In genomic region chrX:8601165-8601564, dm6 we compare ENCODE assay signal across 1 fruit fly cellular context.
TF ChIP-seq lines count a peak whose summit lies in the region.

No protein-coding gene starts in this region.

TF ChIP-seq in whole organism, embryonic, 481 proteins besides CTCF, POLR2A, EP300 and RAD21 (continued from another document and continues in another):
- TF ChIP-seq eve (GFP tag; optimal IDR thresholded peaks at IDR 0.05; lab: Kevin White, UChicago): no peak
- no peak for TF ChIP-seq CG7745 (tag; optimal IDR thresholded peaks at IDR 0.05; lab: Kevin White, UChicago)
- TF ChIP-seq Dbx (GFP tag; IDR thresholded peaks at IDR 0.05; lab: Robert Waterston, UW): no peak
- peak; percentile 23 for TF ChIP-seq ems (GFP tag; optimal IDR thresholded peaks at IDR 0.05; lab: Kevin White, UChicago)
- no peak for TF ChIP-seq CG12942 (GFP tag; optimal IDR thresholded peaks at IDR 0.05; lab: Kevin White, UChicago)
- peak; percentile 20 for TF ChIP-seq chn (GFP tag; optimal IDR thresholded peaks at IDR 0.05; lab: Kevin White, UChicago)
- TF ChIP-seq pzg (GFP tag; optimal IDR thresholded peaks at IDR 0.05; lab: Kevin White, UChicago): no peak
- 0 out of 2 replicates have a peak, but pooled peaks have one; percentile 22 for TF ChIP-seq sob (GFP tag; IDR thresholded peaks at IDR 0.05; lab: Robert Waterston, UW)
- TF ChIP-seq CG31388 (GFP tag; optimal IDR thresholded peaks at IDR 0.05; lab: Kevin White, UChicago): peak; percentile 17
- no peak for TF ChIP-seq CG18011 (GFP tag; optimal IDR thresholded peaks at IDR 0.05; lab: Kevin White, UChicago)
- TF ChIP-seq D (optimal IDR thresholded peaks at IDR 0.05; lab: Kevin White, UChicago): no peak
- TF ChIP-seq D (GFP tag; optimal IDR thresholded peaks at IDR 0.05; lab: Kevin White, UChicago): no peak
- TF ChIP-seq NC2β (GFP tag; optimal IDR thresholded peaks at IDR 0.05; lab: Kevin White, UChicago): peak; percentile 26
- no peak for TF ChIP-seq shn (GFP tag; optimal IDR thresholded peaks at IDR 0.05; lab: Kevin White, UChicago)
- TF ChIP-seq Hr78 (GFP tag; optimal IDR thresholded peaks at IDR 0.05; lab: Kevin White, UChicago): no peak
- TF ChIP-seq mld (GFP tag; IDR thresholded peaks at IDR 0.05; lab: Robert Waterston, UW; ENCODE audit: partially characterized antibody): no peak
- no peak for TF ChIP-seq CG31365 (tag; optimal IDR thresholded peaks at IDR 0.05; lab: Kevin White, UChicago)
- no peak for TF ChIP-seq CG30431 (GFP tag; optimal IDR thresholded peaks at IDR 0.05; lab: Kevin White, UChicago)
- TF ChIP-seq maf-S (GFP tag; optimal IDR thresholded peaks at IDR 0.05; lab: Kevin White, UChicago): no peak
- TF ChIP-seq CG2129 (GFP tag; IDR thresholded peaks at IDR 0.05; lab: Robert Waterston, UW; ENCODE audit: partially characterized antibody): no peak
- no peak for TF ChIP-seq CG1024 (GFP tag; IDR thresholded peaks at IDR 0.05; lab: Robert Waterston, UW)
- TF ChIP-seq CG7987 (GFP tag; optimal IDR thresholded peaks at IDR 0.05; lab: Kevin White, UChicago): no peak
- 0 out of 3 replicates have a peak, but pooled peaks have one; percentile 45 for TF ChIP-seq ci (GFP tag; IDR thresholded peaks at IDR 0.05; lab: Robert Waterston, UW)
- no peak for TF ChIP-seq CG11398 (GFP tag; optimal IDR thresholded peaks at IDR 0.05; lab: Kevin White, UChicago)
- TF ChIP-seq CG17802 (tag; optimal IDR thresholded peaks at IDR 0.05; lab: Kevin White, UChicago): no peak
- TF ChIP-seq mirr (GFP tag; optimal IDR thresholded peaks at IDR 0.05; lab: Kevin White, UChicago): no peak
- peak; percentile 31 for TF ChIP-seq zfh2 (GFP tag; optimal IDR thresholded peaks at IDR 0.05; lab: Kevin White, UChicago)
- no peak for TF ChIP-seq Hr51 (GFP tag; optimal IDR thresholded peaks at IDR 0.05; lab: Kevin White, UChicago)
- no peak for TF ChIP-seq dan (GFP tag; IDR thresholded peaks at IDR 0.05; lab: Robert Waterston, UW)
- TF ChIP-seq CG34224 (GFP tag; IDR thresholded peaks at IDR 0.05; lab: Robert Waterston, UW; ENCODE audit: partially characterized antibody): no peak
- TF ChIP-seq CG4360 (GFP tag; IDR thresholded peaks at IDR 0.05; lab: Robert Waterston, UW): no peak
- peak; percentile 11 for TF ChIP-seq CG8944 (GFP tag; optimal IDR thresholded peaks at IDR 0.05; lab: Kevin White, UChicago)
- peak; percentile 44; the same call in 1 of the 2 replicates for TF ChIP-seq CG14014 (GFP tag; IDR thresholded peaks at IDR 0.05; lab: Robert Waterston, UW)
- TF ChIP-seq trem (tag; optimal IDR thresholded peaks at IDR 0.05; lab: Kevin White, UChicago): peak; percentile 21
- TF ChIP-seq tin (GFP tag; optimal IDR thresholded peaks at IDR 0.05; lab: Kevin White, UChicago): peak; percentile 21
- TF ChIP-seq Oli (tag; optimal IDR thresholded peaks at IDR 0.05; lab: Kevin White, UChicago): peak; percentile 47
- no peak for TF ChIP-seq trh (GFP tag; optimal IDR thresholded peaks at IDR 0.05; lab: Kevin White, UChicago)
- TF ChIP-seq CG15073 (GFP tag; optimal IDR thresholded peaks at IDR 0.05; lab: Kevin White, UChicago): no peak
- TF ChIP-seq Ptx1 (GFP tag; IDR thresholded peaks at IDR 0.05; lab: Robert Waterston, UW): peak; percentile 62
- TF ChIP-seq CG12391 (tag; optimal IDR thresholded peaks at IDR 0.05; lab: Kevin White, UChicago): peak; percentile 20
- TF ChIP-seq D19A (tag; optimal IDR thresholded peaks at IDR 0.05; lab: Kevin White, UChicago): no peak
- peak; percentile 4 for TF ChIP-seq HLH54F (GFP tag; optimal IDR thresholded peaks at IDR 0.05; lab: Kevin White, UChicago)
- no peak for TF ChIP-seq tna (GFP tag; IDR thresholded peaks at IDR 0.05; lab: Robert Waterston, UW; ENCODE audit: partially characterized antibody)
- peak; percentile 34 for TF ChIP-seq CG8388 (GFP tag; optimal IDR thresholded peaks at IDR 0.05; lab: Kevin White, UChicago)
- no peak for TF ChIP-seq Bteb2 (GFP tag; optimal IDR thresholded peaks at IDR 0.05; lab: Kevin White, UChicago)
- no peak for TF ChIP-seq Sry-δ (GFP tag; optimal IDR thresholded peaks at IDR 0.05; lab: Kevin White, UChicago)
- no peak for TF ChIP-seq nom (GFP tag; optimal IDR thresholded peaks at IDR 0.05; lab: Kevin White, UChicago)
- peak; percentile 36; the same call in 1 of the 3 replicates for TF ChIP-seq CG7357 (GFP tag; IDR thresholded peaks at IDR 0.05; lab: Robert Waterston, UW)
- TF ChIP-seq Ets65A (GFP tag; lab: Kevin White, UChicago): peak; percentile 81
- TF ChIP-seq CG9817 (tag; optimal IDR thresholded peaks at IDR 0.05; lab: Kevin White, UChicago): peak; percentile 16
- TF ChIP-seq Neu2 (GFP tag; optimal IDR thresholded peaks at IDR 0.05; lab: Kevin White, UChicago; ENCODE audit: borderline replicate concordance): no peak
- no peak for TF ChIP-seq Trl (optimal IDR thresholded peaks at IDR 0.05; lab: Kevin White, UChicago)
- no peak for TF ChIP-seq Trl (GFP tag; optimal IDR thresholded peaks at IDR 0.05; lab: Kevin White, UChicago)
- no peak for TF ChIP-seq cg (GFP tag; optimal IDR thresholded peaks at IDR 0.05; lab: Kevin White, UChicago)
- TF ChIP-seq grau (tag; optimal IDR thresholded peaks at IDR 0.05; lab: Kevin White, UChicago): no peak
- peak; percentile 43 for TF ChIP-seq Ssrp (tag; optimal IDR thresholded peaks at IDR 0.05; lab: Kevin White, UChicago)
- no peak for TF ChIP-seq Asciz (GFP tag; optimal IDR thresholded peaks at IDR 0.05; lab: Kevin White, UChicago)
- no peak for TF ChIP-seq Blimp-1 (GFP tag; optimal IDR thresholded peaks at IDR 0.05; lab: Kevin White, UChicago)
- TF ChIP-seq az2 (GFP tag; optimal IDR thresholded peaks at IDR 0.05; lab: Kevin White, UChicago): peak; percentile 39
- TF ChIP-seq CG2202 (tag; optimal IDR thresholded peaks at IDR 0.05; lab: Kevin White, UChicago): no peak
- 0 out of 2 replicates have a peak, but pooled peaks have one; percentile 18 for TF ChIP-seq peb (GFP tag; IDR thresholded peaks at IDR 0.05; lab: Robert Waterston, UW)
- TF ChIP-seq Scr (GFP tag; IDR thresholded peaks at IDR 0.05; lab: Robert Waterston, UW; ENCODE audit: partially characterized antibody): no peak
- no peak for TF ChIP-seq CG18619 (GFP tag; optimal IDR thresholded peaks at IDR 0.05; lab: Kevin White, UChicago)
- peak; percentile 5 for TF ChIP-seq CG2120 (GFP tag; optimal IDR thresholded peaks at IDR 0.05; lab: Kevin White, UChicago)
- 0 out of 2 replicates have a peak, but pooled peaks have one; percentile 29 for TF ChIP-seq slbo (GFP tag; IDR thresholded peaks at IDR 0.05; lab: Robert Waterston, UW)
- TF ChIP-seq Pdp1 (GFP tag; optimal IDR thresholded peaks at IDR 0.05; lab: Kevin White, UChicago): peak in 1 of 2 experiments; percentile 14
- no peak for TF ChIP-seq lov (optimal IDR thresholded peaks at IDR 0.05; lab: Kevin White, UChicago)
- 0 out of 3 replicates have a peak, but pooled peaks have one; percentile 47 for TF ChIP-seq lov (GFP tag; IDR thresholded peaks at IDR 0.05; lab: Robert Waterston, UW)
- peak; percentile 2 for TF ChIP-seq CG13424 (tag; optimal IDR thresholded peaks at IDR 0.05; lab: Kevin White, UChicago)
- TF ChIP-seq Max (GFP tag; optimal IDR thresholded peaks at IDR 0.05; lab: Kevin White, UChicago): no peak
- no peak for TF ChIP-seq crc (GFP tag; optimal IDR thresholded peaks at IDR 0.05; lab: Kevin White, UChicago)
- no peak for TF ChIP-seq h (optimal IDR thresholded peaks at IDR 0.05; lab: Kevin White, UChicago)
- no peak for TF ChIP-seq CG1233 (GFP tag; optimal IDR thresholded peaks at IDR 0.05; lab: Kevin White, UChicago)
- TF ChIP-seq kni (GFP tag; optimal IDR thresholded peaks at IDR 0.05; lab: Kevin White, UChicago): no peak
- no peak for TF ChIP-seq ttk (GFP tag; IDR thresholded peaks at IDR 0.05; lab: Robert Waterston, UW)
- no peak for TF ChIP-seq run (tag; optimal IDR thresholded peaks at IDR 0.05; lab: Kevin White, UChicago)
- peak; percentile 34; the same call in 1 of the 2 replicates for TF ChIP-seq ara (GFP tag; IDR thresholded peaks at IDR 0.05; lab: Robert Waterston, UW)
- TF ChIP-seq CG9609 (GFP tag; optimal IDR thresholded peaks at IDR 0.05; lab: Kevin White, UChicago): no peak
- peak; percentile 14; the same call in 1 of the 2 replicates for TF ChIP-seq CG8765 (GFP tag; IDR thresholded peaks at IDR 0.05; lab: Robert Waterston, UW)
- TF ChIP-seq hb (GFP tag; IDR thresholded peaks at IDR 0.05; lab: Robert Waterston, UW; ENCODE audit: partially characterized antibody): no peak
- no peak for TF ChIP-seq luna (GFP tag; optimal IDR thresholded peaks at IDR 0.05; lab: Kevin White, UChicago)
- TF ChIP-seq oc (tag; optimal IDR thresholded peaks at IDR 0.05; lab: Kevin White, UChicago): peak; percentile 57
- TF ChIP-seq Rx (GFP tag; IDR thresholded peaks at IDR 0.05; lab: Robert Waterston, UW): peak; percentile 36; the same call in 1 of the 2 replicates
- TF ChIP-seq CG43689 (GFP tag; IDR thresholded peaks at IDR 0.05; lab: Robert Waterston, UW): 0 out of 2 replicates have a peak, but pooled peaks have one; percentile 12
- no peak for TF ChIP-seq CG12219 (GFP tag; optimal IDR thresholded peaks at IDR 0.05; lab: Kevin White, UChicago)
- TF ChIP-seq Adf1 (GFP tag; IDR thresholded peaks at IDR 0.05; lab: Robert Waterston, UW): no peak
- TF ChIP-seq Dad (GFP tag; optimal IDR thresholded peaks at IDR 0.05; lab: Kevin White, UChicago): no peak
- TF ChIP-seq CG7372 (GFP tag; IDR thresholded peaks at IDR 0.05; lab: Robert Waterston, UW): peak; percentile 32; the same call in 1 of the 2 replicates
- no peak for TF ChIP-seq sug (tag; optimal IDR thresholded peaks at IDR 0.05; lab: Kevin White, UChicago)
- TF ChIP-seq CG2678 (tag; optimal IDR thresholded peaks at IDR 0.05; lab: Kevin White, UChicago): no peak
- no peak for TF ChIP-seq CG12299 (tag; optimal IDR thresholded peaks at IDR 0.05; lab: Kevin White, UChicago)
- TF ChIP-seq CG14710 (tag; optimal IDR thresholded peaks at IDR 0.05; lab: Kevin White, UChicago): no peak
- TF ChIP-seq CG2889 (GFP tag; IDR thresholded peaks at IDR 0.05; lab: Robert Waterston, UW): 0 out of 3 replicates have a peak, but pooled peaks have one; percentile 6
- peak; percentile 29; the same call in 2 of the 3 replicates for TF ChIP-seq Aef1 (GFP tag; IDR thresholded peaks at IDR 0.05; lab: Robert Waterston, UW)
- TF ChIP-seq Side (GFP tag; optimal IDR thresholded peaks at IDR 0.05; lab: Kevin White, UChicago): no peak
- peak; percentile 39; the same call in 1 of the 2 replicates for TF ChIP-seq sisA (GFP tag; IDR thresholded peaks at IDR 0.05; lab: Robert Waterston, UW)
- TF ChIP-seq CG2199 (GFP tag; IDR thresholded peaks at IDR 0.05; lab: Robert Waterston, UW): no peak
- no peak for TF ChIP-seq CG1792 (GFP tag; optimal IDR thresholded peaks at IDR 0.05; lab: Kevin White, UChicago)
- no peak for TF ChIP-seq usp (GFP tag; optimal IDR thresholded peaks at IDR 0.05; lab: Kevin White, UChicago)
- no peak for TF ChIP-seq gro (GFP tag; optimal IDR thresholded peaks at IDR 0.05; lab: Kevin White, UChicago)
- no peak for TF ChIP-seq CG6254 (GFP tag; optimal IDR thresholded peaks at IDR 0.05; lab: Kevin White, UChicago)
- peak in 1 of 2 experiments; percentile 53 for TF ChIP-seq bsh (GFP tag; optimal IDR thresholded peaks at IDR 0.05; lab: Kevin White, UChicago)
- peak; percentile 40 for TF ChIP-seq HHEX (GFP tag; optimal IDR thresholded peaks at IDR 0.05; lab: Kevin White, UChicago)
- peak; percentile 45; the same call in 2 of the 3 replicates for TF ChIP-seq tgo (GFP tag; IDR thresholded peaks at IDR 0.05; lab: Robert Waterston, UW)
- TF ChIP-seq HLH4C (GFP tag; IDR thresholded peaks at IDR 0.05; lab: Robert Waterston, UW; ENCODE audit: partially characterized antibody): no peak
- TF ChIP-seq Dfd (GFP tag; optimal IDR thresholded peaks at IDR 0.05; lab: Kevin White, UChicago): no peak
- no peak for TF ChIP-seq vfl (GFP tag; optimal IDR thresholded peaks at IDR 0.05; lab: Kevin White, UChicago)
- TF ChIP-seq Myb (GFP tag; optimal IDR thresholded peaks at IDR 0.05; lab: Kevin White, UChicago): no peak
- TF ChIP-seq CG4404 (GFP tag; IDR thresholded peaks at IDR 0.05; lab: Robert Waterston, UW): peak; percentile 63
- TF ChIP-seq Lim3 (GFP tag; IDR thresholded peaks at IDR 0.05; lab: Robert Waterston, UW): no peak
- TF ChIP-seq ken (GFP tag; IDR thresholded peaks at IDR 0.05; lab: Robert Waterston, UW): peak; percentile 60; the same call in 1 of the 3 replicates
- TF ChIP-seq CG18262 (tag; optimal IDR thresholded peaks at IDR 0.05; lab: Kevin White, UChicago): peak; percentile 40
- TF ChIP-seq E2f2 (GFP tag; IDR thresholded peaks at IDR 0.05; lab: Robert Waterston, UW): peak; percentile 15; the same call in 1 of the 2 replicates
- peak; percentile 5 for TF ChIP-seq CG13775 (GFP tag; optimal IDR thresholded peaks at IDR 0.05; lab: Kevin White, UChicago)
- TF ChIP-seq wor (GFP tag; IDR thresholded peaks at IDR 0.05; lab: Robert Waterston, UW): no peak
- no peak for TF ChIP-seq Elba2 (GFP tag; optimal IDR thresholded peaks at IDR 0.05; lab: Kevin White, UChicago)
- no peak for TF ChIP-seq CG32767 (GFP tag; IDR thresholded peaks at IDR 0.05; lab: Robert Waterston, UW)
- TF ChIP-seq Lhr (GFP tag; optimal IDR thresholded peaks at IDR 0.05; lab: Kevin White, UChicago): no peak
- TF ChIP-seq CG10147 (GFP tag; optimal IDR thresholded peaks at IDR 0.05; lab: Kevin White, UChicago): no peak
- TF ChIP-seq E2f1 (GFP tag; IDR thresholded peaks at IDR 0.05; lab: Robert Waterston, UW): 0 out of 2 replicates have a peak, but pooled peaks have one; percentile 10
- no peak for TF ChIP-seq MTF-1 (GFP tag; optimal IDR thresholded peaks at IDR 0.05; lab: Kevin White, UChicago; ENCODE audit: borderline replicate concordance)
- TF ChIP-seq Ada2b (GFP tag; IDR thresholded peaks at IDR 0.05; lab: Robert Waterston, UW): peak; percentile 45
- TF ChIP-seq hkb (optimal IDR thresholded peaks at IDR 0.05; lab: Kevin White, UChicago): no peak
- TF ChIP-seq hkb (GFP tag; IDR thresholded peaks at IDR 0.05; lab: Robert Waterston, UW): peak; percentile 63; the same call in 1 of the 2 replicates
- TF ChIP-seq CG17385 (GFP tag; optimal IDR thresholded peaks at IDR 0.05; lab: Kevin White, UChicago): no peak
- TF ChIP-seq CkIIα-i1 (GFP tag; IDR thresholded peaks at IDR 0.05; lab: Robert Waterston, UW): no peak
- no peak for TF ChIP-seq Doc2 (GFP tag; IDR thresholded peaks at IDR 0.05; lab: Robert Waterston, UW)
- TF ChIP-seq CG10366 (GFP tag; IDR thresholded peaks at IDR 0.05; lab: Robert Waterston, UW): peak; percentile 20; the same call in 1 of the 2 replicates
- TF ChIP-seq CG17359 (tag; optimal IDR thresholded peaks at IDR 0.05; lab: Kevin White, UChicago): peak; percentile 37
- TF ChIP-seq Ravus (GFP tag; IDR thresholded peaks at IDR 0.05; lab: Robert Waterston, UW): no peak
- peak; percentile 8 for TF ChIP-seq Camta (GFP tag; optimal IDR thresholded peaks at IDR 0.05; lab: Kevin White, UChicago)
- peak; percentile 58; the same call in 3 of the 4 replicates for TF ChIP-seq Gug (GFP tag; IDR thresholded peaks at IDR 0.05; lab: Robert Waterston, UW)
